Worm (Caenorhabditis elegans) whole organism, mixed stage, embryonic: ENCODE measurements around the gene F20D6.6.

Source experiments
- bed-3 ChIP-seq: fragments of 200-800 bp; sonication (Bioruptor generic); optimal IDR thresholded peaks from 3 replicates; lab custom pipeline; 2018; ENCODE audit warnings: mild to moderate bottlenecking, missing genetic modification characterization, moderate library complexity, missing compliant biosample characterization
- blmp-1 ChIP-seq: fragments of 150-350 bp; optimal IDR thresholded peaks from 2 replicates; lab custom pipeline; 2014; ENCODE audit warnings: missing biosample characterization, missing genetic modification characterization
- ceh-39 ChIP-seq: fragments of 150-350 bp; optimal IDR thresholded peaks from 2 replicates; lab custom pipeline; 2014; ENCODE audit warnings: missing biosample characterization, missing genetic modification characterization
- ceh-83 ChIP-seq: fragments of 200-800 bp; sonication (Bioruptor generic); optimal IDR thresholded peaks from 2 replicates; lab custom pipeline; 2018; ENCODE audit warnings: mild to moderate bottlenecking, missing genetic modification characterization, missing compliant biosample characterization
- ces-1 ChIP-seq: fragments of 150-350 bp; optimal IDR thresholded peaks from 2 replicates; lab custom pipeline; 2014; ENCODE audit warnings: missing biosample characterization, missing genetic modification reagents, missing genetic modification characterization
- cnd-1 ChIP-seq: fragments of 200-800 bp; sonication (Bioruptor generic); optimal IDR thresholded peaks from 2 replicates; lab custom pipeline; 2018; ENCODE audit warnings: mild to moderate bottlenecking, missing genetic modification characterization, missing compliant biosample characterization
- drap-1 ChIP-seq: fragments of 200-800 bp; sonication (Bioruptor generic); optimal IDR thresholded peaks from 3 replicates; lab custom pipeline; 2018; ENCODE audit warnings: mild to moderate bottlenecking, missing genetic modification characterization, missing compliant biosample characterization
- flh-1 ChIP-seq: fragments of 200-800 bp; sonication (Bioruptor generic); optimal IDR thresholded peaks from 2 replicates; lab custom pipeline; 2018; ENCODE audit warnings: mild to moderate bottlenecking, missing genetic modification characterization, moderate library complexity, missing compliant biosample characterization
- hlh-1 ChIP-seq: fragments of 150-350 bp; optimal IDR thresholded peaks from 2 replicates; lab custom pipeline; 2014; ENCODE audit warnings: missing biosample characterization, missing genetic modification reagents, missing genetic modification characterization
- mab-5 ChIP-seq: fragments of 150-350 bp; optimal IDR thresholded peaks from 2 replicates; lab custom pipeline; 2014; ENCODE audit warnings: missing biosample characterization, missing genetic modification characterization
- mls-2 ChIP-seq: sonication (generic microtip); optimal IDR thresholded peaks from 2 replicates; lab custom pipeline; 2016; ENCODE audit warnings: mild to moderate bottlenecking, missing genetic modification characterization, moderate library complexity, missing compliant biosample characterization
- nhr-12 ChIP-seq: fragments of 150-350 bp; optimal IDR thresholded peaks from 2 replicates; lab custom pipeline; 2014; ENCODE audit warnings: missing biosample characterization, missing genetic modification characterization
- nhr-2 ChIP-seq: fragments of 150-350 bp; optimal IDR thresholded peaks from 2 replicates; lab custom pipeline; 2014; ENCODE audit warnings: missing biosample characterization, missing genetic modification characterization
- nhr-28 ChIP-seq: fragments of 150-350 bp; optimal IDR thresholded peaks from 2 replicates; lab custom pipeline; 2014; ENCODE audit warnings: missing biosample characterization, missing genetic modification characterization
- nhr-76 ChIP-seq: sonication (generic microtip); optimal IDR thresholded peaks from 2 replicates; lab custom pipeline; 2017; ENCODE audit warnings: missing biosample characterization, missing genetic modification characterization
- sptf-1 ChIP-seq: sonication (generic microtip); optimal IDR thresholded peaks from 2 replicates; lab custom pipeline; 2017; ENCODE audit warnings: mild to moderate bottlenecking, missing genetic modification characterization, moderate library complexity, missing compliant biosample characterization
- tbx-8 ChIP-seq: fragments of 200-800 bp; sonication (Bioruptor generic); optimal IDR thresholded peaks from 2 replicates; lab custom pipeline; 2018; ENCODE audit warnings: mild to moderate bottlenecking, missing genetic modification characterization, moderate library complexity, missing compliant biosample characterization
- ztf-11 ChIP-seq: fragments of 150-350 bp; optimal IDR thresholded peaks from 2 replicates; lab custom pipeline; 2014; ENCODE audit warnings: missing biosample characterization, missing genetic modification characterization

The F20D6.6 gene

DNA sequence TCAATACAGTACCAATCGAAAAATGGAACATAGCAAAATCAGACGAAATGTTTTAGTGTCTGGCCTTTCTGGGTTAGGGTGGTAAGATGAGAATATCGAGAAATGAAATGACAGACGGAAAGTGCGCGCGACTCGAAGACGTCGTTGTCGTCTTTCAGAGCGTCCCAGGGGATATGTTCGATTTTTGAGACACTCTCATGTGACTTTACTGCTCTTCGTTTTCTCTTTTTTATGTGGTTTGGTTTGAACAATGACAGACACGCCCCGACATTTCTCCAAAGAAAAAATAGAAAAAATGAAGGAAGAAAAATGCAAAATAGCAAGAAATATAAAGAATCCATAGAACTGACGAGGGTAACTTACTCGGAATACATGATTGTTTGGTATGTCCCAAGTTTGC, 50.8 kb downstream of the F20D6.6 start:
- TF ChIP-seq ces-1 (no peak), ceh-39 (tag; lab: Kevin White, UChicago) (no peak), tbx-8 (no peak), hlh-1 (tag; lab: Kevin White, UChicago) (no peak), blmp-1 (tag; lab: Kevin White, UChicago) (no peak), mls-2 (no peak), drap-1 (GFP tag; lab: Kevin White, UChicago) (no peak), cnd-1 (tag; lab: Kevin White, UChicago) (no peak), flh-1 (GFP tag; lab: Kevin White, UChicago) (no peak), sptf-1 (tag; lab: Kevin White, UChicago) (no peak), ztf-11 (tag; lab: Kevin White, UChicago) (no peak), mab-5 (tag; lab: Kevin White, UChicago) (no peak), nhr-76 (no peak), bed-3 (GFP tag; lab: Kevin White, UChicago) (no peak), nhr-2 (tag; lab: Kevin White, UChicago) (no peak), ceh-83 (GFP tag; lab: Kevin White, UChicago) (no peak), nhr-28 (tag; lab: Kevin White, UChicago) (no peak), nhr-12 (tag; lab: Kevin White, UChicago) (no peak)
- TF ChIP-seq, all 35 proteins: peak for 0
